Fruit fly (Drosophila melanogaster): ENCODE results near the gene mtm.

Gene mtm

DNA sequence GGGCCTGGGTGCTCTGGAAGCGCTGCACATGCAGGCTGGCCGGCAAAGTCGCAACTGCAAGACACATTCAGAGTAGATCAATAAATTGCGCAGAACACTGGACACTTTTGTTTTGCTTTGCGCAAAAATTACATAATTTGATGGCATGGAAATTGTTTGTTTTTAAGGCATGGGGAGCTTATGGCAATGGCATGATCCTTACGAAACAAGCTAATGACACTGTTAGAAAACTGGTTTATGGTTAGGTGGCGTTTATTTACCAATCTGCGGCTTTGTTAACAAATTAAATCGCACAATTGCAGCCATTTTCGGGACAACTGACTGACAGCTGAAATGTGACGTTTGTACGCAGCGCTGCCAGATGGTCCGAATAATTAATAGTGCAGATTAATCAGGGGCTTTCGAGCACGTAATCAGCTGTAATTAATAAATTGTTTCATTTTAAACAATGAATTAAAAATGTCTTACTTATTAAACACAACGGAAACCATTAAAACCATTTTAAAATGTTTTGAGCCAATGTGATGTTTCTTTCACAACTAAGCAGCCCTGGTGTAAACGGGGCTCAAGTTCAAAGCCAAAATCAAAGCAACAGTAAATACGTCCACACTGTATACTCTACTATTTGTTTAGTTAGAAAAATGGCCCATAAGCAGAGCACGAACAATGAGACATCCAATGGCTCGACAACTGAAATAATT lies 25.7 kb upstream of the mtm start, which contains the start of the genes ND-51 and CG13994 (continued):
- peak; percentile 72 for TF ChIP-seq Chrac-16 (GFP tag; optimal IDR thresholded peaks at IDR 0.05)
- TF ChIP-seq CG10462 (GFP tag; optimal IDR thresholded peaks at IDR 0.05) = peak; percentile 28
- TF ChIP-seq CG10565 (GFP tag; optimal IDR thresholded peaks at IDR 0.05) = peak; percentile 20
- TF ChIP-seq CG9932 (GFP tag; IDR thresholded peaks at IDR 0.05) = peak; percentile 89
- peak; percentile 35 for TF ChIP-seq CrebB (tag; optimal IDR thresholded peaks at IDR 0.05)
- peak; percentile 76 for TF ChIP-seq shn (GFP tag; optimal IDR thresholded peaks at IDR 0.05)
- TF ChIP-seq cato (GFP tag; optimal IDR thresholded peaks at IDR 0.05; ENCODE audit: borderline replicate concordance) = peak; percentile 40
- TF ChIP-seq hbn (GFP tag; IDR thresholded peaks at IDR 0.05; ENCODE audit: partially characterized antibody) = no peak
- peak; percentile 63 for TF ChIP-seq CG6254 (GFP tag; optimal IDR thresholded peaks at IDR 0.05)
- TF ChIP-seq CG5953 (GFP tag; IDR thresholded peaks at IDR 0.05) = peak; percentile 63; the same call in 1 of the 2 replicates
- TF ChIP-seq ato (GFP tag; IDR thresholded peaks at IDR 0.05; ENCODE audit: partially characterized antibody) = no peak
- no peak for TF ChIP-seq sd (tag; optimal IDR thresholded peaks at IDR 0.05)
- TF ChIP-seq CG12236 (GFP tag; optimal IDR thresholded peaks at IDR 0.05) = peak; percentile 51
- no peak for TF ChIP-seq Eip74EF (GFP tag; optimal IDR thresholded peaks at IDR 0.05)
- no peak for TF ChIP-seq CG4707 (GFP tag; optimal IDR thresholded peaks at IDR 0.05)
- TF ChIP-seq aop (GFP tag; IDR thresholded peaks at IDR 0.05) = 0 out of 2 replicates have a peak, but pooled peaks have one; percentile 25
- TF ChIP-seq Sox100B (GFP tag; optimal IDR thresholded peaks at IDR 0.05) = no peak
- TF ChIP-seq gt (GFP tag; IDR thresholded peaks at IDR 0.05) = no peak
- peak; percentile 83 for TF ChIP-seq CG2678 (tag; optimal IDR thresholded peaks at IDR 0.05)
- no peak for TF ChIP-seq bigmax (GFP tag; optimal IDR thresholded peaks at IDR 0.05)
- peak; percentile 85 for TF ChIP-seq Hr51 (GFP tag; optimal IDR thresholded peaks at IDR 0.05)
- TF ChIP-seq CG12659 (GFP tag; optimal IDR thresholded peaks at IDR 0.05) = peak; percentile 93
- TF ChIP-seq zen2 (GFP tag; IDR thresholded peaks at IDR 0.05; ENCODE audit: partially characterized antibody) = no peak
- peak; percentile 63 for TF ChIP-seq CG18011 (GFP tag; optimal IDR thresholded peaks at IDR 0.05)
- peak; percentile 83 for TF ChIP-seq CG15601 (tag; optimal IDR thresholded peaks at IDR 0.05)
- peak; percentile 15 for TF ChIP-seq Dp (GFP tag; optimal IDR thresholded peaks at IDR 0.05)
- peak; percentile 72 for TF ChIP-seq CG8290 (GFP tag; optimal IDR thresholded peaks at IDR 0.05)
- TF ChIP-seq CG8290 (tag; optimal IDR thresholded peaks at IDR 0.05) = peak; percentile 57 to 83
- TF ChIP-seq Xrp1 (GFP tag; IDR thresholded peaks at IDR 0.05) = peak; percentile 85
- TF ChIP-seq CG7745 (tag; optimal IDR thresholded peaks at IDR 0.05) = peak; percentile 74
- TF ChIP-seq zfh2 (GFP tag; optimal IDR thresholded peaks at IDR 0.05) = peak; percentile 79
- no peak for TF ChIP-seq CG3726 (GFP tag; IDR thresholded peaks at IDR 0.05)
- no peak for TF ChIP-seq pros (GFP tag; optimal IDR thresholded peaks at IDR 0.05)
- peak; percentile 91 for TF ChIP-seq B-H2 (GFP tag; optimal IDR thresholded peaks at IDR 0.05)
- TF ChIP-seq CG13624 (GFP tag; optimal IDR thresholded peaks at IDR 0.05) = peak; percentile 86
- TF ChIP-seq Atf3 (GFP tag; optimal IDR thresholded peaks at IDR 0.05) = peak; percentile 52
- peak; percentile 79 for TF ChIP-seq Fer1 (GFP tag; optimal IDR thresholded peaks at IDR 0.05)
- TF ChIP-seq CG6654 (GFP tag; optimal IDR thresholded peaks at IDR 0.05) = peak; percentile 3
- TF ChIP-seq Camta (GFP tag; optimal IDR thresholded peaks at IDR 0.05) = peak; percentile 88
- TF ChIP-seq nom (GFP tag; optimal IDR thresholded peaks at IDR 0.05) = peak; percentile 57
- TF ChIP-seq salm (tag; optimal IDR thresholded peaks at IDR 0.05) = peak; percentile 35
- peak; percentile 70 for TF ChIP-seq CG6272 (GFP tag; IDR thresholded peaks at IDR 0.05)
- peak; percentile 70; the same call in 1 of the 2 replicates for TF ChIP-seq chm (GFP tag; IDR thresholded peaks at IDR 0.05)
- peak; percentile 79 for TF ChIP-seq CG17328 (GFP tag; IDR thresholded peaks at IDR 0.05)
- TF ChIP-seq YL-1 (GFP tag; optimal IDR thresholded peaks at IDR 0.05) = peak; percentile 91
- TF ChIP-seq wek (GFP tag; optimal IDR thresholded peaks at IDR 0.05) = peak; percentile 95
- no peak for TF ChIP-seq dmrt99B (tag; optimal IDR thresholded peaks at IDR 0.05)
- TF ChIP-seq mam (GFP tag; optimal IDR thresholded peaks at IDR 0.05) = peak; percentile 93

Data from whole organism, embryonic.